Worm (Caenorhabditis elegans): ENCODE results near the gene zhit-2.

DNA sequence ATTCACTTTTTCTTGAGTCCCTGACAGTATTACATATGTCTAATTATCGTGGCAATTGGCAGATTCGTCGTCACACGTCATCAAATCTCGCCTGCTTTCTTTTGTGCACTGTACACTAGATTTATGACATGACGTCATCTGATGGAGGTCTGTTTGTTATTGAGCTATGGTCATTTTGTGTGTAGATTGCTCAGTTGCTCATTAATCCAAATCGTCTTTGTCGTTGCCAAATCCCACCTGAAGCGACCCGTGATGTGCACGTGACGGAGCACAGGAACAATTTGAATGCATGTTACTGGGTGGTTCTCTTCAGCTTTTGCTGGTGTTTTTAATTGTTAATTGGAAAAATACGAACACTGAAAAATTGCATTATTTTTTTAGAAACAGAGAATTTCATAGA lies 28.7 kb upstream of the zhit-2 start:
- TF ChIP-seq aly-1 (tag; optimal IDR thresholded peaks at IDR 0.05) (no peak), B0310.2 (tag; optimal IDR thresholded peaks at IDR 0.05) (no peak)
